Fruit fly (Drosophila melanogaster) S2 (cell line): ENCODE results near the gene CG15203.

ENCODE experiments used
- CG8478 ChIP-seq: fragments of >200 bp; optimal IDR thresholded peaks from 2 replicates; lab custom pipeline; 2018
- CTCF ChIP-seq, 2 experiments: fragments of >200 bp; optimal IDR thresholded peaks; 2 replicates each; lab custom pipeline; 2018

DNA sequence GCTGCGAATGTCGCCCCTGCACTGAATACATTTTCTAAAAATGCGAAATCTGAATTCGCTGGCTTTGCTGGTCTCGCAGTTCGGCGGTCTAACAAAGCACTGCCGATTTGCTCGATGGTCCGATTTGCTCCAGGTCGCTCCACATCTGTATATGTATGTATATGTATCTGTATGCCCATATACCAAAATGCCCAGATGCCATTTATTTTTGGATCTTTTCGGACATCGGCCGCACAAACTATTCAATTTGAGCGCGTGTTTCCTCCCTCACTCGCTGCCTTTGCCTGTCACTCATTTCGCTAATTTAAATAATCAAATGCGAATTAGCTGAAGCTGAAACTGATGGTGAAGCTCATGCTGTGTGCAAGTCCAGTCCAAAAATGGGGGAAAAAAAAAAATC is 3.3 kb upstream of the CG15203 start, which contains the start of gene CG1537:
- TF ChIP-seq CTCF (optimal IDR thresholded peaks at IDR 0.05; lab: Kevin White, UChicago) (no peak), CG8478 (lab: Kevin White, UChicago) (no peak)
